Worm (Caenorhabditis elegans) whole organism, L1 larva: ENCODE measurements around the gene srd-23.

Experiments used
- aly-2 ChIP-seq: fragments of 150-350 bp; optimal IDR thresholded peaks from 2 replicates; lab custom pipeline; 2014; ENCODE audit warnings: missing biosample characterization, missing genetic modification characterization
- ama-1 ChIP-seq: fragments of 150-350 bp; optimal IDR thresholded peaks from 2 replicates; lab custom pipeline; 2014
- efl-1 ChIP-seq, 4 experiments: fragments of 150-350 bp; optimal IDR thresholded peaks in 3 of 4; peaks in 1 of 4; 1 replicate in 1 of 4; 2 replicates in 3 of 4; lab custom pipeline; 2014; ENCODE audit warnings: missing biosample characterization in 2 of 4, missing genetic modification characterization in 2 of 4, missing genetic modification reagents in 2 of 4
- irx-1 ChIP-seq: sonication (generic microtip); optimal IDR thresholded peaks from 2 replicates; lab custom pipeline; 2016; ENCODE audit warnings: missing genetic modification characterization, missing compliant biosample characterization
- lin-39 ChIP-seq: fragments of 150-350 bp; optimal IDR thresholded peaks from 2 replicates; lab custom pipeline; 2014; ENCODE audit warnings: missing biosample characterization, missing genetic modification reagents, missing genetic modification characterization
- lsy-2 ChIP-seq, 2 experiments: fragments of 150-350 bp; optimal IDR thresholded peaks; 2 replicates each; lab custom pipeline; 2014; ENCODE audit warnings: missing biosample characterization in 2 of 2, missing genetic modification characterization in 2 of 2
- pax-3 ChIP-seq: fragments of 200-800 bp; sonication (Bioruptor generic); optimal IDR thresholded peaks from 2 replicates; lab custom pipeline; 2018; ENCODE audit warnings: mild to moderate bottlenecking, missing genetic modification characterization, moderate library complexity, missing compliant biosample characterization
- snpc-4 ChIP-seq: fragments of 150-350 bp; optimal IDR thresholded peaks from 2 replicates; lab custom pipeline; 2014; ENCODE audit warnings: missing biosample characterization, missing genetic modification characterization

DNA sequence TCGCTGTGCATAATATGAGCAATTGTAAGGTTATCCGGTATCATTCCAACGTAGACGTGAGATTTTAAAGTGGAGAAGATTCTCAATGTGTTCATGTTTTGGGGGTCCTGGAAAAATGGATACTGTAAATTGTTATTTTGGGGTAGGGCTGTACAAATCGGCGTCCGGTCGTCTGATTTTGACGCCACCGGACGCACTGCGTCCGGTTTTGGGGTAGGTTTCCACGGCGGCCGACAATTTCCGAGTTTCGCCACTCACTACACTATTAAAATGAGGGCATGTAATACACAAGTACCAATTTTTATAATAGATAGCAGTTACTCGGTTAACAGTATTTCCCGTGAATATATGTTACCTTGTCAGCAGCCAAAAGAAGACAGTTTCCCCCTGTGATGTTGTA is 11.3 kb upstream of the srd-23 start:
- no peak for TF ChIP-seq ama-1 (lab: Kevin White, UChicago)
- TF ChIP-seq lin-39 = no peak
- no peak for TF ChIP-seq efl-1 (optimal IDR thresholded peaks at IDR 0.05; lab: Kevin White, UChicago)
- TF ChIP-seq efl-1 (GFP tag; optimal IDR thresholded peaks at IDR 0.05 in 1 of 2; lab: Kevin White, UChicago) = no peak
- TF ChIP-seq snpc-4 (tag; lab: Kevin White, UChicago) = no peak
- no peak for TF ChIP-seq irx-1 (tag; lab: Kevin White, UChicago)
- no peak for TF ChIP-seq aly-2 (tag; lab: Kevin White, UChicago)
- TF ChIP-seq lsy-2 (tag; optimal IDR thresholded peaks at IDR 0.05; lab: Kevin White, UChicago) = no peak
- TF ChIP-seq pax-3 (tag; lab: Kevin White, UChicago) = no peak
